Fruit fly (Drosophila melanogaster) whole organism, embryonic: ENCODE measurements around the gene RabX6.
A peak's percentile ranks its signal among the peaks of the same experiment; 100 is the strongest.

ENCODE experiments used
- Asciz ChIP-seq: fragments of 200-800 bp; sonication (Bioruptor generic); optimal IDR thresholded peaks from 2 replicates; lab custom pipeline; 2017; ENCODE audit warnings: missing biosample characterization, mild to moderate bottlenecking, missing genetic modification characterization, missing genetic modification reagents
- CG14965 ChIP-seq: fragments of 200-800 bp; sonication (Bioruptor generic); optimal IDR thresholded peaks from 2 replicates; lab custom pipeline; 2016; ENCODE audit warnings: missing biosample characterization, missing genetic modification characterization, borderline replicate concordance
- CG15479 ChIP-seq: fragments of 200-800 bp; sonication (Bioruptor generic); optimal IDR thresholded peaks from 3 replicates; lab custom pipeline; 2019; ENCODE audit warnings: missing biosample characterization, mild to moderate bottlenecking, missing genetic modification characterization, moderate library complexity
- CG1603 ChIP-seq: fragments of 200-800 bp; sonication (Bioruptor generic); optimal IDR thresholded peaks from 2 replicates; lab custom pipeline; 2019; ENCODE audit warnings: missing biosample characterization, mild to moderate bottlenecking, missing genetic modification characterization, moderate library complexity
- CG16863 ChIP-seq: fragments of 200-800 bp; sonication (Bioruptor generic); optimal IDR thresholded peaks from 3 replicates; lab custom pipeline; 2016; ENCODE audit warnings: missing biosample characterization, missing genetic modification characterization
- CG17568 ChIP-seq: fragments of 200-800 bp; sonication (Bioruptor generic); optimal IDR thresholded peaks from 2 replicates; lab custom pipeline; 2018; ENCODE audit warnings: missing biosample characterization, mild to moderate bottlenecking, missing genetic modification characterization, moderate library complexity
- CG17802 ChIP-seq: fragments of 200-800 bp; sonication (Bioruptor generic); optimal IDR thresholded peaks from 2 replicates; lab custom pipeline; 2018; ENCODE audit warnings: missing biosample characterization, mild to moderate bottlenecking, missing genetic modification characterization, moderate library complexity
- CG18619 ChIP-seq: fragments of 200-800 bp; sonication (Bioruptor generic); optimal IDR thresholded peaks from 3 replicates; lab custom pipeline; 2017; ENCODE audit warnings: missing biosample characterization, mild to moderate bottlenecking, missing genetic modification characterization
- CG2129 ChIP-seq: fragments of 200-800 bp; sonication (Bioruptor generic); IDR thresholded peaks from 2 replicates; pipeline ENCODE4 v1.3.6; 2022; ENCODE audit warnings: missing biosample characterization, missing genetic modification characterization; ENCODE audit not compliant: partially characterized antibody
- CG2678 ChIP-seq: fragments of 200-800 bp; sonication (Bioruptor generic); optimal IDR thresholded peaks from 3 replicates; lab custom pipeline; 2019; ENCODE audit warnings: missing biosample characterization, mild to moderate bottlenecking, missing genetic modification characterization, moderate library complexity
- CG2712 ChIP-seq: fragments of 200-800 bp; optimal IDR thresholded peaks from 3 replicates; lab custom pipeline; 2019; ENCODE audit warnings: missing biosample characterization, mild to moderate bottlenecking, missing genetic modification characterization, moderate library complexity
- CG3847 ChIP-seq: fragments of 200-800 bp; sonication (Bioruptor generic); IDR thresholded peaks from 2 replicates; pipeline ENCODE4 v1.3.6; 2022; ENCODE audit warnings: missing biosample characterization, missing genetic modification characterization
- CG4360 ChIP-seq: fragments of 200-800 bp; sonication (Bioruptor generic); IDR thresholded peaks from 2 replicates; pipeline ENCODE4 v1.3.6; 2022; ENCODE audit warnings: missing biosample characterization, missing genetic modification characterization
- CG4820 ChIP-seq: fragments of 200-800 bp; sonication (Bioruptor generic); optimal IDR thresholded peaks from 3 replicates; lab custom pipeline; 2016; ENCODE audit warnings: missing biosample characterization, missing genetic modification characterization
- CG7357 ChIP-seq: fragments of 200-800 bp; sonication (Bioruptor generic); IDR thresholded peaks from 3 replicates; pipeline ENCODE4 v1.3.6; 2022; ENCODE audit warnings: missing biosample characterization, missing genetic modification characterization
- Deaf1 ChIP-seq: fragments of 200-800 bp; optimal IDR thresholded peaks from 3 replicates; lab custom pipeline; 2019; ENCODE audit warnings: missing biosample characterization, mild to moderate bottlenecking, missing genetic modification characterization, moderate library complexity
- ERR ChIP-seq: fragments of 200-800 bp; sonication (Bioruptor generic); optimal IDR thresholded peaks from 2 replicates; lab custom pipeline; 2016; ENCODE audit warnings: missing biosample characterization, missing genetic modification characterization
- Elba2 ChIP-seq: fragments of 200-800 bp; sonication (Bioruptor generic); optimal IDR thresholded peaks from 3 replicates; lab custom pipeline; 2016; ENCODE audit warnings: missing biosample characterization, missing genetic modification characterization
- Ets97D ChIP-seq: fragments of 200-800 bp; sonication (Bioruptor generic); optimal IDR thresholded peaks from 3 replicates; lab custom pipeline; 2016; ENCODE audit warnings: missing biosample characterization, missing genetic modification characterization
- Fer1 ChIP-seq: fragments of 200-800 bp; sonication (Bioruptor generic); optimal IDR thresholded peaks from 2 replicates; lab custom pipeline; 2017; ENCODE audit warnings: missing biosample characterization, mild to moderate bottlenecking, missing genetic modification characterization
- Fer2 ChIP-seq: fragments of 200-800 bp; sonication (Bioruptor generic); optimal IDR thresholded peaks from 2 replicates; lab custom pipeline; 2018; ENCODE audit warnings: missing biosample characterization, mild to moderate bottlenecking, missing genetic modification characterization, moderate library complexity
- Gsc ChIP-seq: fragments of 200-800 bp; sonication (Bioruptor generic); IDR thresholded peaks from 2 replicates; pipeline ENCODE4 v1.3.6; 2022; ENCODE audit warnings: missing biosample characterization, missing genetic modification characterization
- HLH3B ChIP-seq: fragments of 200-800 bp; sonication (Bioruptor generic); IDR thresholded peaks from 2 replicates; pipeline ENCODE4 v1.3.6; 2022; ENCODE audit warnings: missing biosample characterization, missing genetic modification characterization
- HmgZ ChIP-seq: fragments of 200-800 bp; sonication (Bioruptor generic); optimal IDR thresholded peaks from 2 replicates; lab custom pipeline; 2018; ENCODE audit warnings: missing biosample characterization, mild to moderate bottlenecking, missing genetic modification characterization
- Hsf ChIP-seq: fragments of 200-800 bp; sonication (Bioruptor generic); optimal IDR thresholded peaks from 3 replicates; lab custom pipeline; 2016; ENCODE audit warnings: missing biosample characterization, missing genetic modification characterization
- Lim3 ChIP-seq: fragments of 200-800 bp; sonication (Bioruptor generic); IDR thresholded peaks from 2 replicates; pipeline ENCODE4 v1.3.6; 2022; ENCODE audit warnings: missing biosample characterization, missing genetic modification characterization
- Myb ChIP-seq: fragments of 200-800 bp; sonication (Bioruptor generic); optimal IDR thresholded peaks from 2 replicates; lab custom pipeline; 2016; ENCODE audit warnings: missing biosample characterization, missing genetic modification characterization
- Oli ChIP-seq: fragments of 200-800 bp; sonication (Bioruptor generic); optimal IDR thresholded peaks from 2 replicates; lab custom pipeline; 2018; ENCODE audit warnings: missing biosample characterization, mild to moderate bottlenecking, missing genetic modification characterization, moderate library complexity
- Rfx ChIP-seq: fragments of 200-800 bp; sonication (Bioruptor generic); IDR thresholded peaks from 2 replicates; pipeline ENCODE4 v1.3.6; 2022; ENCODE audit warnings: missing biosample characterization, missing genetic modification characterization
- Xrp1 ChIP-seq: fragments of 200-800 bp; sonication (Bioruptor generic); IDR thresholded peaks from 2 replicates; pipeline ENCODE4 v1.3.6; 2022; ENCODE audit warnings: missing biosample characterization, missing genetic modification characterization
- cwo ChIP-seq: fragments of 200-800 bp; sonication (Bioruptor generic); optimal IDR thresholded peaks from 3 replicates; lab custom pipeline; 2017; ENCODE audit warnings: missing biosample characterization, missing genetic modification characterization, mild to moderate bottlenecking, moderate library complexity, missing genetic modification reagents
- da ChIP-seq: fragments of 200-800 bp; sonication (Bioruptor generic); optimal IDR thresholded peaks from 2 replicates; lab custom pipeline; 2016; ENCODE audit warnings: missing biosample characterization, missing genetic modification characterization
- emc ChIP-seq: fragments of 200-800 bp; sonication (Bioruptor generic); optimal IDR thresholded peaks from 2 replicates; lab custom pipeline; 2016; ENCODE audit warnings: missing biosample characterization, missing genetic modification characterization
- ems ChIP-seq: fragments of 200-800 bp; sonication (Bioruptor generic); optimal IDR thresholded peaks from 3 replicates; lab custom pipeline; 2016; ENCODE audit warnings: missing biosample characterization, missing genetic modification characterization
- esg ChIP-seq: fragments of 200-800 bp; sonication (Bioruptor generic); conservative IDR thresholded peaks from 2 replicates; pipeline ENCODE4 v1.3.6; 2022; ENCODE audit warnings: missing biosample characterization, missing genetic modification characterization
- fu2 ChIP-seq: fragments of 200-800 bp; sonication (Bioruptor generic); optimal IDR thresholded peaks from 2 replicates; lab custom pipeline; 2016; ENCODE audit warnings: missing biosample characterization, missing genetic modification characterization
- grau ChIP-seq: fragments of 200-800 bp; optimal IDR thresholded peaks from 3 replicates; lab custom pipeline; 2019; ENCODE audit warnings: missing biosample characterization, mild to moderate bottlenecking, missing genetic modification characterization, moderate library complexity
- gro ChIP-seq: fragments of 200-800 bp; sonication (Bioruptor generic); optimal IDR thresholded peaks from 2 replicates; lab custom pipeline; 2016; ENCODE audit warnings: missing biosample characterization, missing genetic modification characterization
- gsb ChIP-seq: fragments of 200-800 bp; sonication (Bioruptor generic); IDR thresholded peaks from 2 replicates; pipeline ENCODE4 v1.3.6; 2022; ENCODE audit warnings: missing biosample characterization, missing genetic modification characterization
- hbn ChIP-seq: fragments of 200-800 bp; sonication (Bioruptor generic); IDR thresholded peaks from 2 replicates; pipeline ENCODE4 v1.3.6; 2022; ENCODE audit warnings: missing biosample characterization, missing genetic modification characterization; ENCODE audit not compliant: partially characterized antibody
- lov ChIP-seq, 2 experiments: fragments of 200-800 bp in 1 of 2; fragments of >200 bp in 1 of 2; sonication (Bioruptor generic) in 1 of 2; IDR thresholded peaks in 1 of 2; optimal IDR thresholded peaks in 1 of 2; 2 replicates in 1 of 2; 3 replicates in 1 of 2; pipeline versions ENCODE4 v1.3.6 to Lab custom; 2017 to 2022; ENCODE audit warnings: missing biosample characterization in 1 of 2, missing genetic modification characterization in 1 of 2
- mam ChIP-seq: fragments of 200-800 bp; sonication (Bioruptor generic); optimal IDR thresholded peaks from 3 replicates; lab custom pipeline; 2016; ENCODE audit warnings: missing biosample characterization, missing genetic modification characterization
- mld ChIP-seq: fragments of 200-800 bp; sonication (Bioruptor generic); IDR thresholded peaks from 3 replicates; pipeline ENCODE4 v1.3.6; 2022; ENCODE audit warnings: missing biosample characterization, missing genetic modification characterization; ENCODE audit not compliant: partially characterized antibody
- oc ChIP-seq: fragments of 200-800 bp; sonication (Bioruptor generic); optimal IDR thresholded peaks from 2 replicates; lab custom pipeline; 2018; ENCODE audit warnings: missing biosample characterization, mild to moderate bottlenecking, missing genetic modification characterization, moderate library complexity
- pnt ChIP-seq: fragments of 200-800 bp; sonication (Bioruptor generic); optimal IDR thresholded peaks from 3 replicates; lab custom pipeline; 2016; ENCODE audit warnings: missing biosample characterization, missing genetic modification characterization
- pros ChIP-seq: fragments of 200-800 bp; sonication (Bioruptor generic); optimal IDR thresholded peaks from 3 replicates; lab custom pipeline; 2019; ENCODE audit warnings: missing biosample characterization, mild to moderate bottlenecking, missing genetic modification characterization, moderate library complexity
- salm ChIP-seq: fragments of 200-800 bp; sonication (Bioruptor generic); optimal IDR thresholded peaks from 2 replicates; lab custom pipeline; 2018; ENCODE audit warnings: missing biosample characterization, mild to moderate bottlenecking, missing genetic modification characterization
- sqz ChIP-seq: fragments of 200-800 bp; sonication (Bioruptor generic); optimal IDR thresholded peaks from 3 replicates; lab custom pipeline; 2018; ENCODE audit warnings: missing biosample characterization, mild to moderate bottlenecking, missing genetic modification characterization

The RabX6 gene

dm6 chr3L:724518-725341, 34.4 kb downstream of the RabX6 start (continued):
- TF ChIP-seq lov (optimal IDR thresholded peaks at IDR 0.05; lab: Kevin White, UChicago) (no peak), lov (GFP tag; IDR thresholded peaks at IDR 0.05; lab: Robert Waterston, UW) (peak; percentile 98), Myb (GFP tag; lab: Kevin White, UChicago) (peak; percentile 69), pnt (GFP tag; lab: Kevin White, UChicago) (peak; percentile 95), cwo (peak; percentile 66), hbn (GFP tag; lab: Robert Waterston, UW) (no peak), CG1603 (tag; lab: Kevin White, UChicago) (peak; percentile 95), CG18619 (GFP tag; lab: Kevin White, UChicago) (peak; percentile 86), CG15479 (peak; percentile 76), CG7357 (GFP tag; lab: Robert Waterston, UW) (peak; percentile 80), CG2712 (peak; percentile 98), gro (GFP tag; lab: Kevin White, UChicago) (peak; percentile 72), CG17802 (peak; percentile 87), CG17568 (GFP tag; lab: Kevin White, UChicago) (peak; percentile 88), pros (GFP tag; lab: Kevin White, UChicago) (peak; percentile 95), oc (tag; lab: Kevin White, UChicago) (peak; percentile 88), CG4360 (GFP tag; lab: Robert Waterston, UW) (peak; percentile 86), sqz (peak; percentile 92), CG2129 (no peak), Ets97D (GFP tag; lab: Kevin White, UChicago) (peak; percentile 79), Xrp1 (GFP tag; lab: Robert Waterston, UW) (peak; percentile 99), CG16863 (GFP tag; lab: Kevin White, UChicago) (peak; percentile 94), CG14965 (GFP tag; lab: Kevin White, UChicago) (peak; percentile 89), mld (GFP tag; lab: Robert Waterston, UW) (no peak), ems (GFP tag; lab: Kevin White, UChicago) (peak; percentile 92), CG4820 (GFP tag; lab: Kevin White, UChicago) (peak; percentile 96), Fer1 (GFP tag; lab: Kevin White, UChicago) (peak; percentile 58), Asciz (peak; percentile 93), CG2678 (tag; lab: Kevin White, UChicago) (peak; percentile 90), Rfx (GFP tag; lab: Robert Waterston, UW) (peak; percentile 82), ERR (GFP tag; lab: Kevin White, UChicago) (peak; percentile 75), Oli (tag; lab: Kevin White, UChicago) (peak; percentile 91), Fer2 (peak; percentile 2), Gsc (peak; percentile 88), da (GFP tag; lab: Kevin White, UChicago) (peak; percentile 74), grau (peak; percentile 87), mam (GFP tag; lab: Kevin White, UChicago) (peak; percentile 90), emc (GFP tag; lab: Kevin White, UChicago) (peak; percentile 22), fu2 (GFP tag; lab: Kevin White, UChicago) (peak; percentile 50), salm (peak; percentile 94), HLH3B (peak; percentile 91), gsb (GFP tag; lab: Robert Waterston, UW) (0 out of 2 replicates have a peak, but pooled peaks have one; percentile 8), HmgZ (tag; lab: Kevin White, UChicago) (peak; percentile 65), esg (GFP tag; lab: Robert Waterston, UW) (peak; percentile 87), Elba2 (GFP tag; lab: Kevin White, UChicago) (peak; percentile 76), Deaf1 (no peak), Lim3 (GFP tag; lab: Robert Waterston, UW) (peak; percentile 69; the same call in 1 of the 2 replicates), Hsf (peak; percentile 94), CG3847 (peak; percentile 70)
